Fruit fly (Drosophila melanogaster) whole organism, embryonic: ENCODE measurements around the gene Sry-alpha.

Source experiments
- C15 ChIP-seq: fragments of 200-800 bp; sonication (Bioruptor generic); IDR thresholded peaks from 3 replicates; pipeline ENCODE4 v1.3.6; 2022; ENCODE audit warnings: missing biosample characterization, missing genetic modification characterization
- CG11247 ChIP-seq: fragments of 200-800 bp; sonication (Bioruptor generic); IDR thresholded peaks from 2 replicates; pipeline ENCODE4 v1.3.6; 2022; ENCODE audit warnings: missing biosample characterization, missing genetic modification characterization
- CG11560 ChIP-seq: fragments of 200-800 bp; sonication (Bioruptor generic); IDR thresholded peaks from 3 replicates; pipeline ENCODE4 v1.3.6; 2022; ENCODE audit warnings: missing biosample characterization, missing genetic modification characterization
- CG11695 ChIP-seq: fragments of 200-800 bp; sonication (Bioruptor generic); IDR thresholded peaks from 3 replicates; pipeline ENCODE4 v1.3.6; 2022; ENCODE audit warnings: missing biosample characterization, missing genetic modification characterization
- CG12155 ChIP-seq: fragments of 200-800 bp; sonication (Bioruptor generic); optimal IDR thresholded peaks from 3 replicates; lab custom pipeline; 2016; ENCODE audit warnings: missing biosample characterization, missing genetic modification characterization
- CG12942 ChIP-seq: fragments of 200-800 bp; sonication (Bioruptor generic); optimal IDR thresholded peaks from 3 replicates; lab custom pipeline; 2016; ENCODE audit warnings: missing biosample characterization, missing genetic modification characterization
- CG13296 ChIP-seq: fragments of 200-800 bp; sonication (Bioruptor generic); optimal IDR thresholded peaks from 3 replicates; lab custom pipeline; 2018; ENCODE audit warnings: missing biosample characterization, mild to moderate bottlenecking, missing genetic modification characterization
- CG15514 ChIP-seq: fragments of 200-800 bp; sonication (Bioruptor generic); optimal IDR thresholded peaks from 3 replicates; lab custom pipeline; 2017; ENCODE audit warnings: missing biosample characterization, missing genetic modification characterization, mild to moderate bottlenecking, moderate library complexity, missing genetic modification reagents
- CG17568 ChIP-seq: fragments of 200-800 bp; sonication (Bioruptor generic); optimal IDR thresholded peaks from 2 replicates; lab custom pipeline; 2018; ENCODE audit warnings: missing biosample characterization, mild to moderate bottlenecking, missing genetic modification characterization, moderate library complexity
- CG1832 ChIP-seq: fragments of 200-800 bp; sonication (Bioruptor generic); optimal IDR thresholded peaks from 2 replicates; lab custom pipeline; 2017; ENCODE audit warnings: missing biosample characterization, mild to moderate bottlenecking, missing genetic modification characterization, inconsistent platforms
- CG18764 ChIP-seq: fragments of 200-800 bp; sonication (Bioruptor generic); optimal IDR thresholded peaks from 3 replicates; lab custom pipeline; 2016; ENCODE audit warnings: missing biosample characterization, missing genetic modification characterization
- CG3065 ChIP-seq: fragments of 200-800 bp; sonication (Bioruptor generic); optimal IDR thresholded peaks from 2 replicates; lab custom pipeline; 2016; ENCODE audit warnings: missing biosample characterization, missing genetic modification characterization
- CG31224 ChIP-seq: fragments of 200-800 bp; sonication (Bioruptor generic); IDR thresholded peaks from 2 replicates; pipeline ENCODE4 v1.3.6; 2022; ENCODE audit warnings: missing biosample characterization, missing genetic modification characterization
- CG3281 ChIP-seq: fragments of 200-800 bp; sonication (Bioruptor generic); optimal IDR thresholded peaks from 3 replicates; lab custom pipeline; 2017; ENCODE audit warnings: missing biosample characterization, mild to moderate bottlenecking, missing genetic modification characterization
- CG33557 ChIP-seq: fragments of 200-800 bp; sonication (Bioruptor generic); optimal IDR thresholded peaks from 2 replicates; lab custom pipeline; 2019; ENCODE audit warnings: missing biosample characterization, mild to moderate bottlenecking, missing genetic modification characterization, moderate library complexity
- CG3847 ChIP-seq: fragments of 200-800 bp; sonication (Bioruptor generic); IDR thresholded peaks from 2 replicates; pipeline ENCODE4 v1.3.6; 2022; ENCODE audit warnings: missing biosample characterization, missing genetic modification characterization
- CG5953 ChIP-seq: fragments of 200-800 bp; sonication (Bioruptor generic); IDR thresholded peaks from 2 replicates; pipeline ENCODE4 v1.3.6; 2022; ENCODE audit warnings: missing biosample characterization, missing genetic modification characterization
- CG7745 ChIP-seq: fragments of 200-800 bp; sonication (Bioruptor generic); optimal IDR thresholded peaks from 2 replicates; lab custom pipeline; 2018; ENCODE audit warnings: missing biosample characterization, mild to moderate bottlenecking, missing genetic modification characterization, moderate library complexity
- CG7987 ChIP-seq: fragments of 200-800 bp; sonication (Bioruptor generic); optimal IDR thresholded peaks from 2 replicates; lab custom pipeline; 2018; ENCODE audit warnings: missing biosample characterization, mild to moderate bottlenecking, missing genetic modification characterization, moderate library complexity
- CG9609 ChIP-seq: fragments of 200-800 bp; sonication (Bioruptor generic); optimal IDR thresholded peaks from 3 replicates; lab custom pipeline; 2016; ENCODE audit warnings: missing biosample characterization, missing genetic modification characterization
- CG9932 ChIP-seq: fragments of 200-800 bp; sonication (Bioruptor generic); IDR thresholded peaks from 2 replicates; pipeline ENCODE4 v1.3.6; 2022; ENCODE audit warnings: missing biosample characterization, missing genetic modification characterization
- Dbx ChIP-seq: fragments of 200-800 bp; sonication (Bioruptor generic); IDR thresholded peaks from 3 replicates; pipeline ENCODE4 v1.3.6; 2022; ENCODE audit warnings: missing biosample characterization, missing genetic modification characterization
- Dek ChIP-seq: fragments of 200-800 bp; sonication (Bioruptor generic); optimal IDR thresholded peaks from 3 replicates; lab custom pipeline; 2019; ENCODE audit warnings: missing biosample characterization, mild to moderate bottlenecking, missing genetic modification characterization, moderate library complexity
- H2.0 ChIP-seq: fragments of 200-800 bp; sonication (Bioruptor generic); IDR thresholded peaks from 2 replicates; pipeline ENCODE4 v1.3.6; 2022; ENCODE audit warnings: missing biosample characterization, missing genetic modification characterization
- HLH4C ChIP-seq: fragments of 200-800 bp; sonication (Bioruptor generic); IDR thresholded peaks from 3 replicates; pipeline ENCODE4 v1.3.6; 2022; ENCODE audit warnings: missing biosample characterization, missing genetic modification characterization; ENCODE audit not compliant: partially characterized antibody
- Stat92E ChIP-seq, 3 experiments: fragments of >200 bp in 2 of 3; fragments of 200-800 bp in 1 of 3; sonication (Bioruptor generic) in 1 of 3; optimal IDR thresholded peaks; 2 replicates each; lab custom pipeline; 2017 to 2019; ENCODE audit warnings: missing biosample characterization in 3 of 3, missing genetic modification characterization in 3 of 3, mild to moderate bottlenecking in 1 of 3, moderate library complexity in 1 of 3
- ap ChIP-seq: fragments of 200-800 bp; sonication (Bioruptor generic); IDR thresholded peaks from 2 replicates; pipeline ENCODE4 v1.3.6; 2022; ENCODE audit warnings: missing biosample characterization, missing genetic modification characterization
- bigmax ChIP-seq: fragments of 200-800 bp; sonication (Bioruptor generic); optimal IDR thresholded peaks from 2 replicates; lab custom pipeline; 2018; ENCODE audit warnings: missing biosample characterization, mild to moderate bottlenecking, missing genetic modification characterization
- bowl ChIP-seq: fragments of 200-800 bp; sonication (Bioruptor generic); IDR thresholded peaks from 2 replicates; pipeline ENCODE4 v1.3.6; 2022; ENCODE audit warnings: missing biosample characterization, missing genetic modification characterization
- cad ChIP-seq: fragments of >200 bp; optimal IDR thresholded peaks from 2 replicates; lab custom pipeline; 2017; ENCODE audit warnings: missing biosample characterization, missing genetic modification characterization
- chif ChIP-seq, 2 experiments: fragments of 200-800 bp; sonication (Bioruptor generic); optimal IDR thresholded peaks; 3 replicates each; lab custom pipeline; 2016; ENCODE audit warnings: missing biosample characterization in 2 of 2, missing genetic modification characterization in 2 of 2
- crc ChIP-seq: fragments of 200-800 bp; sonication (Bioruptor generic); optimal IDR thresholded peaks from 2 replicates; lab custom pipeline; 2016; ENCODE audit warnings: missing biosample characterization, missing genetic modification characterization
- crol ChIP-seq: fragments of 200-800 bp; sonication (Bioruptor generic); IDR thresholded peaks from 2 replicates; pipeline ENCODE4 v1.3.6; 2022; ENCODE audit warnings: missing biosample characterization, missing genetic modification characterization
- cwo ChIP-seq: fragments of 200-800 bp; sonication (Bioruptor generic); optimal IDR thresholded peaks from 3 replicates; lab custom pipeline; 2017; ENCODE audit warnings: missing biosample characterization, missing genetic modification characterization, mild to moderate bottlenecking, moderate library complexity, missing genetic modification reagents
- dmrt99B ChIP-seq: fragments of 200-800 bp; sonication (Bioruptor generic); optimal IDR thresholded peaks from 2 replicates; lab custom pipeline; 2018; ENCODE audit warnings: missing biosample characterization, mild to moderate bottlenecking, missing genetic modification characterization, moderate library complexity
- esg ChIP-seq: fragments of 200-800 bp; sonication (Bioruptor generic); conservative IDR thresholded peaks from 2 replicates; pipeline ENCODE4 v1.3.6; 2022; ENCODE audit warnings: missing biosample characterization, missing genetic modification characterization
- exex ChIP-seq: fragments of 200-800 bp; sonication (Bioruptor generic); optimal IDR thresholded peaks from 4 replicates; lab custom pipeline; 2018; ENCODE audit warnings: missing biosample characterization, mild to moderate bottlenecking, missing genetic modification characterization, moderate library complexity
- gt ChIP-seq: fragments of 200-800 bp; sonication (Bioruptor generic); IDR thresholded peaks from 2 replicates; pipeline ENCODE4 v1.3.6; 2022; ENCODE audit warnings: missing biosample characterization, missing genetic modification characterization
- hth ChIP-seq: fragments of >200 bp; optimal IDR thresholded peaks from 2 replicates; lab custom pipeline; 2017; ENCODE audit warnings: inconsistent platforms
- jumu ChIP-seq: fragments of 200-800 bp; sonication (Bioruptor generic); optimal IDR thresholded peaks from 3 replicates; lab custom pipeline; 2016; ENCODE audit warnings: missing biosample characterization, missing genetic modification characterization
- nau ChIP-seq: fragments of 200-800 bp; sonication (Bioruptor generic); optimal IDR thresholded peaks from 3 replicates; lab custom pipeline; 2017; ENCODE audit warnings: missing biosample characterization, mild to moderate bottlenecking, missing genetic modification characterization, missing genetic modification reagents
- p53 ChIP-seq: fragments of 200-800 bp; sonication (Bioruptor generic); optimal IDR thresholded peaks from 2 replicates; lab custom pipeline; 2016; ENCODE audit warnings: missing biosample characterization, missing genetic modification characterization
- run ChIP-seq: fragments of 200-800 bp; sonication (Bioruptor generic); optimal IDR thresholded peaks from 3 replicates; lab custom pipeline; 2018; ENCODE audit warnings: missing biosample characterization, mild to moderate bottlenecking, missing genetic modification characterization
- salm ChIP-seq: fragments of 200-800 bp; sonication (Bioruptor generic); optimal IDR thresholded peaks from 2 replicates; lab custom pipeline; 2018; ENCODE audit warnings: missing biosample characterization, mild to moderate bottlenecking, missing genetic modification characterization
- schlank ChIP-seq: fragments of 200-800 bp; sonication (Bioruptor generic); optimal IDR thresholded peaks from 2 replicates; lab custom pipeline; 2018; ENCODE audit warnings: missing biosample characterization, mild to moderate bottlenecking, missing genetic modification characterization
- sim ChIP-seq: fragments of 200-800 bp; sonication (Bioruptor generic); IDR thresholded peaks from 2 replicates; pipeline ENCODE4 v1.3.6; 2022; ENCODE audit warnings: missing biosample characterization, missing genetic modification characterization
- slbo ChIP-seq: fragments of 200-800 bp; sonication (Bioruptor generic); IDR thresholded peaks from 2 replicates; pipeline ENCODE4 v1.3.6; 2022; ENCODE audit warnings: missing biosample characterization, missing genetic modification characterization
- sr ChIP-seq: fragments of 200-800 bp; sonication (Bioruptor generic); IDR thresholded peaks from 3 replicates; pipeline ENCODE4 v1.3.6; 2022; ENCODE audit warnings: missing biosample characterization, missing genetic modification characterization
- trem ChIP-seq: fragments of 200-800 bp; optimal IDR thresholded peaks from 3 replicates; lab custom pipeline; 2019; ENCODE audit warnings: missing biosample characterization, mild to moderate bottlenecking, missing genetic modification characterization, moderate library complexity
- ttk ChIP-seq: fragments of 200-800 bp; sonication (Bioruptor generic); IDR thresholded peaks from 2 replicates; pipeline ENCODE4 v2.1.2; 2022; ENCODE audit warnings: missing biosample characterization, missing genetic modification characterization
- vfl ChIP-seq: fragments of 200-800 bp; sonication (Bioruptor generic); optimal IDR thresholded peaks from 2 replicates; lab custom pipeline; 2016; ENCODE audit warnings: missing biosample characterization, missing genetic modification characterization
- z ChIP-seq: fragments of 200-800 bp; sonication (Bioruptor generic); IDR thresholded peaks from 3 replicates; pipeline ENCODE4 v1.3.6; 2022; ENCODE audit warnings: missing biosample characterization, missing genetic modification characterization

Sry-alpha gene

dm6 chr3R:30055915-30056544 is 16.5 kb downstream of the Sry-alpha start, which contains the start of the genes Rpp14b and spn-A (continued):
- TF ChIP-seq CG5953 (GFP tag; lab: Robert Waterston, UW): 0 out of 2 replicates have a peak, but pooled peaks have one; percentile 4
- peak; percentile 79 for TF ChIP-seq slbo (GFP tag; lab: Robert Waterston, UW)
- TF ChIP-seq exex: no peak
- TF ChIP-seq CG9609 (GFP tag; lab: Kevin White, UChicago): no peak
- TF ChIP-seq ttk (GFP tag; lab: Robert Waterston, UW): no peak
- TF ChIP-seq salm (tag; lab: Kevin White, UChicago): no peak
- no peak for TF ChIP-seq CG3065
- TF ChIP-seq CG3281 (GFP tag; lab: Kevin White, UChicago): no peak
- no peak for TF ChIP-seq run (tag; lab: Kevin White, UChicago)
- TF ChIP-seq bigmax: no peak
- TF ChIP-seq CG17568 (GFP tag; lab: Kevin White, UChicago): no peak
- no peak for TF ChIP-seq CG18764 (GFP tag; lab: Kevin White, UChicago)
- no peak for TF ChIP-seq sr
- no peak for TF ChIP-seq schlank (tag; lab: Kevin White, UChicago)
- TF ChIP-seq cad (GFP tag; lab: Kevin White, UChicago): no peak
- peak; percentile 37; the same call in 1 of the 2 replicates for TF ChIP-seq CG3847
- TF ChIP-seq gt: no peak
- no peak for TF ChIP-seq crol (GFP tag; lab: Robert Waterston, UW)
- peak; percentile 17 for TF ChIP-seq Dek
- no peak for TF ChIP-seq Dbx (GFP tag; lab: Robert Waterston, UW)
- no peak for TF ChIP-seq cwo (GFP tag; lab: Kevin White, UChicago)
- no peak for TF ChIP-seq CG7745 (tag; lab: Kevin White, UChicago)
- TF ChIP-seq CG15514: no peak
- no peak for TF ChIP-seq trem (tag; lab: Kevin White, UChicago)
- TF ChIP-seq z: no peak
- TF ChIP-seq CG12155 (GFP tag; lab: Kevin White, UChicago): no peak
- no peak for TF ChIP-seq vfl (GFP tag; lab: Kevin White, UChicago)
- no peak for TF ChIP-seq CG11560 (tag; lab: Robert Waterston, UW)
- TF ChIP-seq C15 (GFP tag; lab: Robert Waterston, UW): no peak
- TF ChIP-seq CG7987 (GFP tag; lab: Kevin White, UChicago): no peak
- no peak for TF ChIP-seq hth (lab: Kevin White, UChicago)
- TF ChIP-seq CG11247 (GFP tag; lab: Robert Waterston, UW): no peak
- TF ChIP-seq chif (GFP tag; optimal IDR thresholded peaks at IDR 0.05; lab: Kevin White, UChicago): no peak
- no peak for TF ChIP-seq esg (GFP tag; lab: Robert Waterston, UW)
- TF ChIP-seq p53 (GFP tag; lab: Kevin White, UChicago): no peak
- TF ChIP-seq dmrt99B (tag; lab: Kevin White, UChicago): no peak
- TF ChIP-seq sim (GFP tag; lab: Robert Waterston, UW): no peak
- TF ChIP-seq jumu (GFP tag; lab: Kevin White, UChicago): no peak
- no peak for TF ChIP-seq Stat92E (GFP tag; optimal IDR thresholded peaks at IDR 0.05; lab: Kevin White, UChicago)
- no peak for TF ChIP-seq CG33557 (GFP tag; lab: Kevin White, UChicago)
- TF ChIP-seq crc (GFP tag; lab: Kevin White, UChicago): no peak
- TF ChIP-seq H2.0 (GFP tag; lab: Robert Waterston, UW): peak; percentile 34; the same call in 1 of the 2 replicates
- peak; percentile 71 for TF ChIP-seq CG9932 (GFP tag; lab: Robert Waterston, UW)
- no peak for TF ChIP-seq CG1832
- no peak for TF ChIP-seq ap (GFP tag; lab: Robert Waterston, UW)
- TF ChIP-seq CG13296 (GFP tag; lab: Kevin White, UChicago): no peak
- no peak for TF ChIP-seq HLH4C
- TF ChIP-seq CG31224: no peak
- no peak for TF ChIP-seq CG11695 (GFP tag; lab: Robert Waterston, UW)
- TF ChIP-seq nau (GFP tag; lab: Kevin White, UChicago): no peak
- TF ChIP-seq CG12942 (GFP tag; lab: Kevin White, UChicago): no peak
- no peak for TF ChIP-seq bowl (GFP tag; lab: Robert Waterston, UW)
